Fruit fly (Drosophila melanogaster) whole organism, embryonic: Measurements from ENCODE around the gene CG1703.
A peak's percentile ranks its signal among the peaks of the same experiment; 100 is the strongest.

Experiments
- Awh ChIP-seq: fragments of 200-800 bp; sonication (Bioruptor generic); IDR thresholded peaks from 2 replicates; pipeline ENCODE4, ENCODE4 v1.3.6; 2022; ENCODE audit warnings: missing biosample characterization, missing genetic modification characterization
- CG10267 ChIP-seq: fragments of 200-800 bp; sonication (Bioruptor generic); optimal IDR thresholded peaks from 2 replicates; lab custom pipeline; 2018; ENCODE audit warnings: missing biosample characterization, mild to moderate bottlenecking, missing genetic modification characterization, moderate library complexity
- CG12942 ChIP-seq: fragments of 200-800 bp; sonication (Bioruptor generic); optimal IDR thresholded peaks from 3 replicates; lab custom pipeline; 2016; ENCODE audit warnings: missing biosample characterization, missing genetic modification characterization
- CG13296 ChIP-seq: fragments of 200-800 bp; sonication (Bioruptor generic); optimal IDR thresholded peaks from 3 replicates; lab custom pipeline; 2018; ENCODE audit warnings: missing biosample characterization, mild to moderate bottlenecking, missing genetic modification characterization
- CG14014 ChIP-seq: fragments of 200-800 bp; sonication (Bioruptor generic); IDR thresholded peaks from 2 replicates; pipeline ENCODE4 v1.3.6; 2022; ENCODE audit warnings: missing biosample characterization, missing genetic modification characterization
- CG14710 ChIP-seq: fragments of 200-800 bp; sonication (Bioruptor generic); optimal IDR thresholded peaks from 3 replicates; lab custom pipeline; 2019; ENCODE audit warnings: missing biosample characterization, mild to moderate bottlenecking, missing genetic modification characterization, moderate library complexity
- CG15514 ChIP-seq: fragments of 200-800 bp; sonication (Bioruptor generic); optimal IDR thresholded peaks from 3 replicates; lab custom pipeline; 2017; ENCODE audit warnings: missing biosample characterization, missing genetic modification characterization, mild to moderate bottlenecking, moderate library complexity, missing genetic modification reagents
- CG1602 ChIP-seq: fragments of 200-800 bp; sonication (Bioruptor generic); optimal IDR thresholded peaks from 3 replicates; lab custom pipeline; 2016; ENCODE audit warnings: missing biosample characterization, missing genetic modification characterization
- CG1647 ChIP-seq: fragments of 200-800 bp; sonication (Bioruptor generic); optimal IDR thresholded peaks from 3 replicates; lab custom pipeline; 2016; ENCODE audit warnings: missing biosample characterization, missing genetic modification characterization
- CG17328 ChIP-seq: fragments of 200-800 bp; sonication (Bioruptor generic); IDR thresholded peaks from 2 replicates; pipeline ENCODE4 v1.3.6; 2022; ENCODE audit warnings: missing biosample characterization, missing genetic modification characterization
- CG17359 ChIP-seq: fragments of 200-800 bp; sonication (Bioruptor generic); optimal IDR thresholded peaks from 3 replicates; lab custom pipeline; 2018; ENCODE audit warnings: missing biosample characterization, mild to moderate bottlenecking, missing genetic modification characterization, moderate library complexity
- CG18476 ChIP-seq: fragments of 200-800 bp; sonication (Bioruptor generic); optimal IDR thresholded peaks from 2 replicates; lab custom pipeline; 2016; ENCODE audit warnings: missing biosample characterization, mild to moderate bottlenecking, missing genetic modification characterization
- CG31388 ChIP-seq: fragments of 200-800 bp; sonication (Bioruptor generic); optimal IDR thresholded peaks from 2 replicates; lab custom pipeline; 2016; ENCODE audit warnings: missing biosample characterization, missing genetic modification characterization
- CG3163 ChIP-seq: fragments of 200-800 bp; sonication (Bioruptor generic); optimal IDR thresholded peaks from 3 replicates; lab custom pipeline; 2016; ENCODE audit warnings: missing biosample characterization, missing genetic modification characterization
- CG32532 ChIP-seq: fragments of 200-800 bp; sonication (Bioruptor generic); IDR thresholded peaks from 2 replicates; pipeline ENCODE4 v1.3.6; 2022; ENCODE audit warnings: missing biosample characterization, missing genetic modification characterization
- CG34422 ChIP-seq: fragments of 200-800 bp; sonication (Bioruptor generic); IDR thresholded peaks from 3 replicates; pipeline ENCODE4 v1.3.6; 2022; ENCODE audit warnings: missing biosample characterization, missing genetic modification characterization
- CG4707 ChIP-seq: fragments of 200-800 bp; sonication (Bioruptor generic); optimal IDR thresholded peaks from 2 replicates; lab custom pipeline; 2018; ENCODE audit warnings: missing biosample characterization, mild to moderate bottlenecking, missing genetic modification characterization, moderate library complexity
- CG6689 ChIP-seq: fragments of 200-800 bp; sonication (Bioruptor generic); IDR thresholded peaks from 2 replicates; pipeline ENCODE4 v1.3.6; 2022; ENCODE audit warnings: missing biosample characterization, missing genetic modification characterization
- CG8281 ChIP-seq: fragments of 200-800 bp; sonication (Bioruptor generic); optimal IDR thresholded peaks from 2 replicates; lab custom pipeline; 2018; ENCODE audit warnings: missing biosample characterization, mild to moderate bottlenecking, missing genetic modification characterization, moderate library complexity
- CG8944 ChIP-seq: fragments of 200-800 bp; sonication (Bioruptor generic); optimal IDR thresholded peaks from 3 replicates; lab custom pipeline; 2016; ENCODE audit warnings: missing biosample characterization, missing genetic modification characterization
- CG9876 ChIP-seq: fragments of 200-800 bp; sonication (Bioruptor generic); optimal IDR thresholded peaks from 2 replicates; lab custom pipeline; 2016; ENCODE audit warnings: missing biosample characterization, missing genetic modification characterization
- Chrac-16 ChIP-seq: fragments of 200-800 bp; sonication (Bioruptor generic); optimal IDR thresholded peaks from 3 replicates; lab custom pipeline; 2016; ENCODE audit warnings: missing biosample characterization, missing genetic modification characterization
- HLH3B ChIP-seq: fragments of 200-800 bp; sonication (Bioruptor generic); IDR thresholded peaks from 2 replicates; pipeline ENCODE4 v1.3.6; 2022; ENCODE audit warnings: missing biosample characterization, missing genetic modification characterization
- HLH54F ChIP-seq: fragments of 200-800 bp; sonication (Bioruptor generic); optimal IDR thresholded peaks from 3 replicates; lab custom pipeline; 2016; ENCODE audit warnings: missing biosample characterization, missing genetic modification characterization
- HLHmδ ChIP-seq: fragments of 200-800 bp; sonication (Bioruptor generic); optimal IDR thresholded peaks from 2 replicates; lab custom pipeline; 2018; ENCODE audit warnings: missing biosample characterization, mild to moderate bottlenecking, missing genetic modification characterization, moderate library complexity
- Hmr ChIP-seq: fragments of 200-800 bp; sonication (Bioruptor generic); optimal IDR thresholded peaks from 3 replicates; lab custom pipeline; 2017; ENCODE audit warnings: mild to moderate bottlenecking, missing biosample characterization, missing genetic modification reagents, missing genetic modification characterization
- Myb ChIP-seq: fragments of 200-800 bp; sonication (Bioruptor generic); optimal IDR thresholded peaks from 2 replicates; lab custom pipeline; 2016; ENCODE audit warnings: missing biosample characterization, missing genetic modification characterization
- NfI ChIP-seq: fragments of 200-800 bp; sonication (Bioruptor generic); optimal IDR thresholded peaks from 3 replicates; lab custom pipeline; 2018; ENCODE audit warnings: missing biosample characterization, mild to moderate bottlenecking, missing genetic modification characterization, moderate library complexity
- Oli ChIP-seq: fragments of 200-800 bp; sonication (Bioruptor generic); optimal IDR thresholded peaks from 2 replicates; lab custom pipeline; 2018; ENCODE audit warnings: missing biosample characterization, mild to moderate bottlenecking, missing genetic modification characterization, moderate library complexity
- Ssrp ChIP-seq: fragments of 200-800 bp; sonication (Bioruptor generic); optimal IDR thresholded peaks from 2 replicates; lab custom pipeline; 2018; ENCODE audit warnings: missing biosample characterization, mild to moderate bottlenecking, missing genetic modification characterization, moderate library complexity
- Trl ChIP-seq, 3 experiments: fragments of >200 bp in 2 of 3; fragments of 200-800 bp in 1 of 3; sonication (Bioruptor generic) in 1 of 3; optimal IDR thresholded peaks; 2 replicates in 1 of 3; 3 replicates in 2 of 3; lab custom pipeline; 2016 to 2017; ENCODE audit warnings: missing biosample characterization in 1 of 3, missing genetic modification characterization in 1 of 3
- amos ChIP-seq: fragments of 200-800 bp; sonication (Bioruptor generic); IDR thresholded peaks from 2 replicates; pipeline ENCODE4 v1.3.6; 2022; ENCODE audit warnings: missing biosample characterization, missing genetic modification characterization; ENCODE audit not compliant: partially characterized antibody
- cad ChIP-seq: fragments of >200 bp; optimal IDR thresholded peaks from 2 replicates; lab custom pipeline; 2017; ENCODE audit warnings: missing biosample characterization, missing genetic modification characterization
- cas ChIP-seq: fragments of 200-800 bp; sonication (Bioruptor generic); IDR thresholded peaks from 2 replicates; pipeline ENCODE4 v1.3.6; 2022; ENCODE audit warnings: missing biosample characterization, missing genetic modification characterization
- chm ChIP-seq: fragments of 200-800 bp; sonication (Bioruptor generic); IDR thresholded peaks from 2 replicates; pipeline ENCODE4 v1.3.6; 2022; ENCODE audit warnings: missing biosample characterization, missing genetic modification characterization
- cwo ChIP-seq: fragments of 200-800 bp; sonication (Bioruptor generic); optimal IDR thresholded peaks from 3 replicates; lab custom pipeline; 2017; ENCODE audit warnings: missing biosample characterization, missing genetic modification characterization, mild to moderate bottlenecking, moderate library complexity, missing genetic modification reagents
- kay ChIP-seq: fragments of 200-800 bp; sonication (Bioruptor generic); optimal IDR thresholded peaks from 2 replicates; lab custom pipeline; 2016; ENCODE audit warnings: missing biosample characterization, missing genetic modification characterization
- nerfin-2 ChIP-seq: fragments of 200-800 bp; sonication (Bioruptor generic); IDR thresholded peaks from 2 replicates; pipeline ENCODE4 v1.3.6; 2022; ENCODE audit warnings: missing biosample characterization, missing genetic modification characterization; ENCODE audit not compliant: partially characterized antibody
- onecut ChIP-seq: fragments of 200-800 bp; sonication (Bioruptor generic); IDR thresholded peaks from 2 replicates; pipeline ENCODE4 v1.3.6; 2022; ENCODE audit warnings: missing biosample characterization, missing genetic modification characterization
- pita ChIP-seq: fragments of 200-800 bp; sonication (Bioruptor generic); optimal IDR thresholded peaks from 2 replicates; lab custom pipeline; 2017; ENCODE audit warnings: missing biosample characterization, mild to moderate bottlenecking, missing genetic modification characterization
- ro ChIP-seq: fragments of 200-800 bp; sonication (Bioruptor generic); IDR thresholded peaks from 2 replicates; pipeline ENCODE4 v1.3.6; 2022; ENCODE audit warnings: missing biosample characterization, missing genetic modification characterization
- tin ChIP-seq: fragments of 200-800 bp; sonication (Bioruptor generic); optimal IDR thresholded peaks from 3 replicates; lab custom pipeline; 2016; ENCODE audit warnings: missing biosample characterization, missing genetic modification characterization
- unc-4 ChIP-seq: fragments of 200-800 bp; sonication (Bioruptor generic); IDR thresholded peaks from 2 replicates; pipeline ENCODE4 v1.3.6; 2022; ENCODE audit warnings: missing biosample characterization, missing genetic modification characterization; ENCODE audit not compliant: partially characterized antibody
- unpg ChIP-seq: fragments of 200-800 bp; sonication (Bioruptor generic); optimal IDR thresholded peaks from 3 replicates; lab custom pipeline; 2018; ENCODE audit warnings: missing biosample characterization, mild to moderate bottlenecking, missing genetic modification characterization, moderate library complexity
- vnd ChIP-seq: fragments of 200-800 bp; sonication (Bioruptor generic); IDR thresholded peaks from 3 replicates; pipeline ENCODE4 v1.3.6; 2022; ENCODE audit warnings: missing biosample characterization, missing genetic modification characterization; ENCODE audit not compliant: partially characterized antibody
- wek ChIP-seq: fragments of 200-800 bp; sonication (Bioruptor generic); optimal IDR thresholded peaks from 3 replicates; lab custom pipeline; 2018; ENCODE audit warnings: missing biosample characterization, mild to moderate bottlenecking, missing genetic modification characterization, moderate library complexity
- zen ChIP-seq: fragments of 200-800 bp; sonication (Bioruptor generic); optimal IDR thresholded peaks from 3 replicates; lab custom pipeline; 2018; ENCODE audit warnings: missing biosample characterization, mild to moderate bottlenecking, missing genetic modification characterization, moderate library complexity
- zf30C ChIP-seq: fragments of 200-800 bp; sonication (Bioruptor generic); optimal IDR thresholded peaks from 3 replicates; lab custom pipeline; 2018; ENCODE audit warnings: missing biosample characterization, mild to moderate bottlenecking, missing genetic modification characterization

CG1703 gene

dm6 chrX:11622649-11623425 lies 11.1 kb downstream of the CG1703 start:
- TF ChIP-seq Hmr (peak; percentile 65), cad (GFP tag; lab: Kevin White, UChicago) (no peak), CG1602 (GFP tag; lab: Kevin White, UChicago) (peak; percentile 46), CG13296 (peak; percentile 81), Oli (peak; percentile 73), CG32532 (peak; percentile 79), Myb (GFP tag; lab: Kevin White, UChicago) (peak; percentile 47), CG8944 (peak; percentile 61), CG34422 (GFP tag; lab: Robert Waterston, UW) (peak; percentile 88), nerfin-2 (GFP tag; lab: Robert Waterston, UW) (no peak), CG6689 (GFP tag; lab: Robert Waterston, UW) (peak; percentile 78), unc-4 (GFP tag; lab: Robert Waterston, UW) (no peak), zen (tag; lab: Kevin White, UChicago) (no peak), HLH54F (peak; percentile 71), CG12942 (GFP tag; lab: Kevin White, UChicago) (peak; percentile 53), CG1647 (GFP tag; lab: Kevin White, UChicago) (peak; percentile 48), cwo (GFP tag; lab: Kevin White, UChicago) (peak; percentile 59), onecut (no peak), pita (no peak), vnd (GFP tag; lab: Robert Waterston, UW) (no peak), CG31388 (GFP tag; lab: Kevin White, UChicago) (no peak), Ssrp (tag; lab: Kevin White, UChicago) (peak; percentile 56), CG3163 (GFP tag; lab: Kevin White, UChicago) (peak; percentile 59), HLHmδ (no peak), tin (GFP tag; lab: Kevin White, UChicago) (peak; percentile 68), kay (peak; percentile 10), CG14014 (GFP tag; lab: Robert Waterston, UW) (peak; percentile 87), CG14710 (peak; percentile 2), unpg (GFP tag; lab: Kevin White, UChicago) (peak; percentile 77), cas (GFP tag; lab: Robert Waterston, UW) (peak; percentile 50; the same call in 1 of the 2 replicates), CG10267 (tag; lab: Kevin White, UChicago) (peak; percentile 44), ro (GFP tag; lab: Robert Waterston, UW) (no peak), zf30C (GFP tag; lab: Kevin White, UChicago) (no peak), NfI (GFP tag; lab: Kevin White, UChicago) (peak; percentile 75), CG17359 (tag; lab: Kevin White, UChicago) (peak; percentile 72), wek (GFP tag; lab: Kevin White, UChicago) (peak; percentile 2), Trl (optimal IDR thresholded peaks at IDR 0.05; lab: Kevin White, UChicago) (peak; percentile 78 to 93), Trl (GFP tag; optimal IDR thresholded peaks at IDR 0.05; lab: Kevin White, UChicago) (peak; percentile 23), amos (GFP tag; lab: Robert Waterston, UW) (no peak), CG18476 (GFP tag; lab: Kevin White, UChicago) (peak; percentile 54), Chrac-16 (GFP tag; lab: Kevin White, UChicago) (peak; percentile 65), CG8281 (tag; lab: Kevin White, UChicago) (peak; percentile 26), chm (GFP tag; lab: Robert Waterston, UW) (no peak; the same call in 1 of the 2 replicates), CG9876 (GFP tag; lab: Kevin White, UChicago) (peak; percentile 36), CG17328 (GFP tag; lab: Robert Waterston, UW) (peak; percentile 73), Awh (peak; percentile 84), HLH3B (peak; percentile 79), CG15514 (peak; percentile 50), CG4707 (GFP tag; lab: Kevin White, UChicago) (peak; percentile 5)
